Fruit fly (Drosophila melanogaster): ENCODE data around the gene CLIP-190.

DNA sequence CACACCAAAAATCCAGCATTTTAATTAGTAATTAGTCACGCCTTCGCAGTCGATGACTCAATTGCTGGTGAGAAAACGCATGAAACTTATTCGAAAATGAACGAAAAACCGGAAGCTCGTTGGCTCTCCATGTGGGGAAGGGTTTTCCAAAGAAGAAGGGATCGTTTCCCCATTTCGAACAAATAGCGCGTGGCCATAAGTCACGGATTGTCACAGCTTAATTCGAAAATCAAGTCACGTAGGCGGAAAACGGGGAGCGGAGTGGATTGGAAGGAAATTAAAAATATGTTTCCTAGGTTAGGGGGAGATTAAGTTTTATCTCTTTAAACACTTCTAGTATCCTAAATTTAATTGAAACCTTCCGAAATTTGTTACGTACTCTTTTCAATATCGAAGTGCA lies 2.9 kb upstream of the CLIP-190 start:
- no peak for TF ChIP-seq CG15479 (GFP tag; optimal IDR thresholded peaks at IDR 0.05)
- no peak for TF ChIP-seq CG10209 (GFP tag; optimal IDR thresholded peaks at IDR 0.05)
- TF ChIP-seq psq (GFP tag; optimal IDR thresholded peaks at IDR 0.05) = no peak
- no peak for TF ChIP-seq mld (GFP tag; IDR thresholded peaks at IDR 0.05; ENCODE audit: partially characterized antibody)
